Fruit fly (Drosophila melanogaster) whole organism, embryonic: ENCODE results near the gene SclB.
A peak's percentile ranks its signal among the peaks of the same experiment; 100 is the strongest.

Experiments
- Aef1 ChIP-seq: fragments of 200-800 bp; sonication (Bioruptor generic); IDR thresholded peaks from 3 replicates; pipeline ENCODE4 v1.3.6; 2022; ENCODE audit warnings: missing biosample characterization, missing genetic modification characterization
- Atf3 ChIP-seq: fragments of 200-800 bp; sonication (Bioruptor generic); optimal IDR thresholded peaks from 3 replicates; lab custom pipeline; 2016; ENCODE audit warnings: missing biosample characterization, missing genetic modification characterization
- Blimp-1 ChIP-seq: fragments of 200-800 bp; sonication (Bioruptor generic); optimal IDR thresholded peaks from 3 replicates; lab custom pipeline; 2018; ENCODE audit warnings: missing biosample characterization, missing genetic modification characterization, mild to moderate bottlenecking, moderate library complexity, missing genetic modification reagents
- BtbVII ChIP-seq: fragments of 200-800 bp; sonication (Bioruptor generic); optimal IDR thresholded peaks from 3 replicates; lab custom pipeline; 2017; ENCODE audit warnings: missing biosample characterization, mild to moderate bottlenecking, missing genetic modification characterization
- CG10147 ChIP-seq: fragments of 200-800 bp; sonication (Bioruptor generic); optimal IDR thresholded peaks from 2 replicates; lab custom pipeline; 2019; ENCODE audit warnings: missing biosample characterization, mild to moderate bottlenecking, missing genetic modification characterization, moderate library complexity
- CG1024 ChIP-seq: fragments of 200-800 bp; sonication (Bioruptor generic); IDR thresholded peaks from 2 replicates; pipeline ENCODE4 v1.3.6; 2022; ENCODE audit warnings: missing biosample characterization, missing genetic modification characterization
- CG10543 ChIP-seq: fragments of 200-800 bp; sonication (Bioruptor generic); optimal IDR thresholded peaks from 3 replicates; lab custom pipeline; 2017; ENCODE audit warnings: missing biosample characterization, mild to moderate bottlenecking, missing genetic modification characterization, moderate library complexity
- CG10959 ChIP-seq: fragments of 200-800 bp; sonication (Bioruptor generic); IDR thresholded peaks from 2 replicates; pipeline ENCODE4 v1.3.6; 2022; ENCODE audit warnings: missing biosample characterization, missing genetic modification characterization
- CG11247 ChIP-seq: fragments of 200-800 bp; sonication (Bioruptor generic); IDR thresholded peaks from 2 replicates; pipeline ENCODE4 v1.3.6; 2022; ENCODE audit warnings: missing biosample characterization, missing genetic modification characterization
- CG12219 ChIP-seq: fragments of 200-800 bp; sonication (Bioruptor generic); optimal IDR thresholded peaks from 3 replicates; lab custom pipeline; 2018; ENCODE audit warnings: missing biosample characterization, mild to moderate bottlenecking, missing genetic modification characterization
- CG12299 ChIP-seq: fragments of 200-800 bp; sonication (Bioruptor generic); optimal IDR thresholded peaks from 2 replicates; lab custom pipeline; 2018; ENCODE audit warnings: missing biosample characterization, mild to moderate bottlenecking, missing genetic modification characterization
- CG12769 ChIP-seq: fragments of 200-800 bp; sonication (Bioruptor generic); optimal IDR thresholded peaks from 2 replicates; lab custom pipeline; 2019; ENCODE audit warnings: missing biosample characterization, mild to moderate bottlenecking, missing genetic modification characterization, moderate library complexity
- CG1529 ChIP-seq: fragments of 200-800 bp; sonication (Bioruptor generic); optimal IDR thresholded peaks from 3 replicates; lab custom pipeline; 2018; ENCODE audit warnings: missing biosample characterization, missing genetic modification characterization
- CG1602 ChIP-seq: fragments of 200-800 bp; sonication (Bioruptor generic); optimal IDR thresholded peaks from 3 replicates; lab custom pipeline; 2016; ENCODE audit warnings: missing biosample characterization, missing genetic modification characterization
- CG17802 ChIP-seq: fragments of 200-800 bp; sonication (Bioruptor generic); optimal IDR thresholded peaks from 2 replicates; lab custom pipeline; 2018; ENCODE audit warnings: missing biosample characterization, mild to moderate bottlenecking, missing genetic modification characterization, moderate library complexity
- CG17829 ChIP-seq: fragments of 200-800 bp; optimal IDR thresholded peaks from 2 replicates; lab custom pipeline; 2019; ENCODE audit warnings: missing biosample characterization, mild to moderate bottlenecking, missing genetic modification characterization, moderate library complexity
- CG18764 ChIP-seq: fragments of 200-800 bp; sonication (Bioruptor generic); optimal IDR thresholded peaks from 3 replicates; lab custom pipeline; 2016; ENCODE audit warnings: missing biosample characterization, missing genetic modification characterization
- CG2678 ChIP-seq: fragments of 200-800 bp; sonication (Bioruptor generic); optimal IDR thresholded peaks from 3 replicates; lab custom pipeline; 2019; ENCODE audit warnings: missing biosample characterization, mild to moderate bottlenecking, missing genetic modification characterization, moderate library complexity
- CG31224 ChIP-seq: fragments of 200-800 bp; sonication (Bioruptor generic); IDR thresholded peaks from 2 replicates; pipeline ENCODE4 v1.3.6; 2022; ENCODE audit warnings: missing biosample characterization, missing genetic modification characterization
- CG32767 ChIP-seq: fragments of 200-800 bp; sonication (Bioruptor generic); IDR thresholded peaks from 2 replicates; pipeline ENCODE4 v1.3.6; 2022; ENCODE audit warnings: missing biosample characterization, missing genetic modification characterization
- CG4360 ChIP-seq: fragments of 200-800 bp; sonication (Bioruptor generic); IDR thresholded peaks from 2 replicates; pipeline ENCODE4 v1.3.6; 2022; ENCODE audit warnings: missing biosample characterization, missing genetic modification characterization
- CG6175 ChIP-seq: fragments of 200-800 bp; sonication (Bioruptor generic); IDR thresholded peaks from 3 replicates; pipeline ENCODE4 v1.3.6; 2022; ENCODE audit warnings: missing biosample characterization, missing genetic modification characterization
- CG6689 ChIP-seq: fragments of 200-800 bp; sonication (Bioruptor generic); IDR thresholded peaks from 2 replicates; pipeline ENCODE4 v1.3.6; 2022; ENCODE audit warnings: missing biosample characterization, missing genetic modification characterization
- CG7357 ChIP-seq: fragments of 200-800 bp; sonication (Bioruptor generic); IDR thresholded peaks from 3 replicates; pipeline ENCODE4 v1.3.6; 2022; ENCODE audit warnings: missing biosample characterization, missing genetic modification characterization
- CG7745 ChIP-seq: fragments of 200-800 bp; sonication (Bioruptor generic); optimal IDR thresholded peaks from 2 replicates; lab custom pipeline; 2018; ENCODE audit warnings: missing biosample characterization, mild to moderate bottlenecking, missing genetic modification characterization, moderate library complexity
- CG8924 ChIP-seq: fragments of 200-800 bp; optimal IDR thresholded peaks from 3 replicates; lab custom pipeline; 2019; ENCODE audit warnings: missing biosample characterization, mild to moderate bottlenecking, missing genetic modification characterization, moderate library complexity
- CG9609 ChIP-seq: fragments of 200-800 bp; sonication (Bioruptor generic); optimal IDR thresholded peaks from 3 replicates; lab custom pipeline; 2016; ENCODE audit warnings: missing biosample characterization, missing genetic modification characterization
- CoRest ChIP-seq: fragments of 200-800 bp; sonication (Bioruptor generic); optimal IDR thresholded peaks from 3 replicates; lab custom pipeline; 2018; ENCODE audit warnings: missing biosample characterization, mild to moderate bottlenecking, missing genetic modification characterization, moderate library complexity
- D19A ChIP-seq: fragments of 200-800 bp; optimal IDR thresholded peaks from 3 replicates; lab custom pipeline; 2019; ENCODE audit warnings: missing biosample characterization, mild to moderate bottlenecking, missing genetic modification characterization, moderate library complexity
- Dref ChIP-seq: fragments of 200-800 bp; sonication (Bioruptor generic); IDR thresholded peaks from 2 replicates; pipeline ENCODE4 v1.3.6; 2022; ENCODE audit warnings: missing biosample characterization, missing genetic modification characterization
- Ets97D ChIP-seq: fragments of 200-800 bp; sonication (Bioruptor generic); optimal IDR thresholded peaks from 3 replicates; lab custom pipeline; 2016; ENCODE audit warnings: missing biosample characterization, missing genetic modification characterization
- HLH54F ChIP-seq: fragments of 200-800 bp; sonication (Bioruptor generic); optimal IDR thresholded peaks from 3 replicates; lab custom pipeline; 2016; ENCODE audit warnings: missing biosample characterization, missing genetic modification characterization
- Meics ChIP-seq: fragments of 200-800 bp; sonication (Bioruptor generic); optimal IDR thresholded peaks from 2 replicates; lab custom pipeline; 2017; ENCODE audit warnings: missing biosample characterization, mild to moderate bottlenecking, missing genetic modification characterization
- Mrtf ChIP-seq: fragments of 200-800 bp; sonication (Bioruptor generic); IDR thresholded peaks from 3 replicates; pipeline ENCODE4 v1.3.6; 2022; ENCODE audit warnings: missing biosample characterization, missing genetic modification characterization
- Neu2 ChIP-seq: fragments of 200-800 bp; sonication (Bioruptor generic); optimal IDR thresholded peaks from 3 replicates; lab custom pipeline; 2016; ENCODE audit warnings: missing biosample characterization, missing genetic modification characterization, borderline replicate concordance
- NfI ChIP-seq: fragments of 200-800 bp; sonication (Bioruptor generic); optimal IDR thresholded peaks from 3 replicates; lab custom pipeline; 2018; ENCODE audit warnings: missing biosample characterization, mild to moderate bottlenecking, missing genetic modification characterization, moderate library complexity
- PHDP ChIP-seq: fragments of 200-800 bp; sonication (Bioruptor generic); optimal IDR thresholded peaks from 3 replicates; lab custom pipeline; 2018; ENCODE audit warnings: missing biosample characterization, mild to moderate bottlenecking, missing genetic modification characterization, moderate library complexity
- Ssrp ChIP-seq: fragments of 200-800 bp; sonication (Bioruptor generic); optimal IDR thresholded peaks from 2 replicates; lab custom pipeline; 2018; ENCODE audit warnings: missing biosample characterization, mild to moderate bottlenecking, missing genetic modification characterization, moderate library complexity
- Usf ChIP-seq: fragments of 200-800 bp; sonication (Bioruptor generic); optimal IDR thresholded peaks from 2 replicates; lab custom pipeline; 2017; ENCODE audit warnings: missing genotype, missing biosample characterization, missing genetic modification characterization
- abd-A ChIP-seq: fragments of 200-800 bp; sonication (Bioruptor generic); optimal IDR thresholded peaks from 3 replicates; lab custom pipeline; 2019; ENCODE audit warnings: missing biosample characterization, mild to moderate bottlenecking, missing genetic modification characterization, moderate library complexity
- ac ChIP-seq: fragments of 200-800 bp; sonication (Bioruptor generic); optimal IDR thresholded peaks from 3 replicates; lab custom pipeline; 2017; ENCODE audit warnings: missing biosample characterization, mild to moderate bottlenecking, missing genetic modification characterization
- chm ChIP-seq: fragments of 200-800 bp; sonication (Bioruptor generic); IDR thresholded peaks from 2 replicates; pipeline ENCODE4 v1.3.6; 2022; ENCODE audit warnings: missing biosample characterization, missing genetic modification characterization
- crc ChIP-seq: fragments of 200-800 bp; sonication (Bioruptor generic); optimal IDR thresholded peaks from 2 replicates; lab custom pipeline; 2016; ENCODE audit warnings: missing biosample characterization, missing genetic modification characterization
- gcm2 ChIP-seq: fragments of 200-800 bp; sonication (Bioruptor generic); optimal IDR thresholded peaks from 2 replicates; lab custom pipeline; 2016; ENCODE audit warnings: missing biosample characterization, missing genetic modification characterization
- lilli ChIP-seq: fragments of 200-800 bp; sonication (Bioruptor generic); optimal IDR thresholded peaks from 3 replicates; lab custom pipeline; 2016; ENCODE audit warnings: missing biosample characterization, missing genetic modification characterization
- nau ChIP-seq: fragments of 200-800 bp; sonication (Bioruptor generic); optimal IDR thresholded peaks from 3 replicates; lab custom pipeline; 2017; ENCODE audit warnings: missing biosample characterization, mild to moderate bottlenecking, missing genetic modification characterization, missing genetic modification reagents
- org-1 ChIP-seq: fragments of 200-800 bp; sonication (Bioruptor generic); optimal IDR thresholded peaks from 2 replicates; lab custom pipeline; 2017; ENCODE audit warnings: missing biosample characterization, missing genetic modification characterization
- sc ChIP-seq, 3 experiments: fragments of >200 bp in 2 of 3; fragments of 200-800 bp in 1 of 3; sonication (Bioruptor generic) in 1 of 3; optimal IDR thresholded peaks; 2 replicates in 2 of 3; 3 replicates in 1 of 3; lab custom pipeline; 2017; ENCODE audit warnings: mild to moderate bottlenecking in 1 of 3, missing biosample characterization in 1 of 3, missing genetic modification characterization in 1 of 3, missing genetic modification reagents in 1 of 3
- sug ChIP-seq: fragments of 200-800 bp; optimal IDR thresholded peaks from 2 replicates; lab custom pipeline; 2019; ENCODE audit warnings: missing biosample characterization, mild to moderate bottlenecking, missing genetic modification characterization, moderate library complexity
- wor ChIP-seq: fragments of 200-800 bp; sonication (Bioruptor generic); IDR thresholded peaks from 2 replicates; pipeline ENCODE4 v1.3.6; 2022; ENCODE audit warnings: missing biosample characterization, missing genetic modification characterization

The SclB gene

dm6 chr2L:16852318-16852932 is 14.7 kb downstream of the SclB start, which contains the start of gene CG31810 (continued):
- TF ChIP-seq D19A (tag; lab: Kevin White, UChicago) (peak; percentile 16), abd-A (no peak), CG4360 (GFP tag; lab: Robert Waterston, UW) (no peak), Ssrp (tag; lab: Kevin White, UChicago) (no peak), CoRest (tag; lab: Kevin White, UChicago) (no peak), CG31224 (GFP tag; lab: Robert Waterston, UW) (no peak), CG12769 (no peak), CG12299 (no peak), Ets97D (GFP tag; lab: Kevin White, UChicago) (no peak), CG7745 (tag; lab: Kevin White, UChicago) (no peak), crc (GFP tag; lab: Kevin White, UChicago) (no peak), Atf3 (GFP tag; lab: Kevin White, UChicago) (no peak), CG7357 (GFP tag; lab: Robert Waterston, UW) (no peak), wor (GFP tag; lab: Robert Waterston, UW) (no peak), sug (tag; lab: Kevin White, UChicago) (no peak), CG18764 (no peak), CG2678 (tag; lab: Kevin White, UChicago) (peak; percentile 30), gcm2 (GFP tag; lab: Kevin White, UChicago) (no peak), CG1024 (GFP tag; lab: Robert Waterston, UW) (no peak), Usf (GFP tag; lab: Kevin White, UChicago) (no peak), BtbVII (GFP tag; lab: Kevin White, UChicago) (no peak), CG17829 (tag; lab: Kevin White, UChicago) (peak; percentile 2), Meics (no peak), lilli (GFP tag; lab: Kevin White, UChicago) (no peak), NfI (GFP tag; lab: Kevin White, UChicago) (no peak), PHDP (peak; percentile 26), Mrtf (GFP tag; lab: Robert Waterston, UW) (no peak), CG11247 (GFP tag; lab: Robert Waterston, UW) (no peak), CG10147 (GFP tag; lab: Kevin White, UChicago) (no peak), CG1602 (GFP tag; lab: Kevin White, UChicago) (no peak)

dm6 chr2L:16857131-16857530 is 19.4 kb downstream of the SclB start:
- TF ChIP-seq CG10959 (GFP tag; lab: Robert Waterston, UW) = no peak
- TF ChIP-seq CG9609 = no peak
- no peak for TF ChIP-seq HLH54F (GFP tag; lab: Kevin White, UChicago)
- TF ChIP-seq CG10543 = no peak
- no peak for TF ChIP-seq Neu2
- no peak for TF ChIP-seq chm (GFP tag; lab: Robert Waterston, UW)
- no peak for TF ChIP-seq CG32767 (GFP tag; lab: Robert Waterston, UW)
- TF ChIP-seq ac (GFP tag; lab: Kevin White, UChicago) = no peak
- TF ChIP-seq CG12219 = no peak
- TF ChIP-seq CG6689 (GFP tag; lab: Robert Waterston, UW) = no peak
- TF ChIP-seq CG6175 (GFP tag; lab: Robert Waterston, UW) = no peak
- no peak for TF ChIP-seq Blimp-1
- TF ChIP-seq Aef1 (GFP tag; lab: Robert Waterston, UW) = no peak
- no peak for TF ChIP-seq sc (optimal IDR thresholded peaks at IDR 0.05; lab: Kevin White, UChicago)
- no peak for TF ChIP-seq sc (GFP tag; optimal IDR thresholded peaks at IDR 0.05; lab: Kevin White, UChicago)
- TF ChIP-seq nau (GFP tag; lab: Kevin White, UChicago) = no peak
- TF ChIP-seq CG17802 (tag; lab: Kevin White, UChicago) = no peak
- TF ChIP-seq Dref (GFP tag; lab: Robert Waterston, UW) = no peak
- no peak for TF ChIP-seq org-1 (GFP tag; lab: Kevin White, UChicago)
- TF ChIP-seq CG8924 (tag; lab: Kevin White, UChicago) = no peak
- TF ChIP-seq CG1529 (GFP tag; lab: Kevin White, UChicago) = no peak
